Fruit fly (Drosophila melanogaster): Measurements from ENCODE around the gene ko.
A peak's percentile ranks its signal among the peaks of the same experiment; 100 is the strongest.

The ko gene

dm6 chr3L:21065212-21065902 is 65.6 kb downstream of the ko start, which contains the start of gene CG43072 (continued):
- TF ChIP-seq Rfx (GFP tag; IDR thresholded peaks at IDR 0.05) = no peak
- no peak for TF ChIP-seq Usf (GFP tag; optimal IDR thresholded peaks at IDR 0.05)
- TF ChIP-seq kah (GFP tag; optimal IDR thresholded peaks at IDR 0.05) = peak; percentile 13
- no peak for TF ChIP-seq CG4854 (GFP tag; optimal IDR thresholded peaks at IDR 0.05)
- no peak for TF ChIP-seq hb (GFP tag; IDR thresholded peaks at IDR 0.05; ENCODE audit: partially characterized antibody)
- no peak for TF ChIP-seq CG10654 (GFP tag; optimal IDR thresholded peaks at IDR 0.05)
- no peak for TF ChIP-seq HLH3B (GFP tag; IDR thresholded peaks at IDR 0.05)
- no peak for TF ChIP-seq ERR (GFP tag; optimal IDR thresholded peaks at IDR 0.05)
- peak; percentile 11 for TF ChIP-seq Dp (GFP tag; optimal IDR thresholded peaks at IDR 0.05)
- TF ChIP-seq CG12744 (GFP tag; optimal IDR thresholded peaks at IDR 0.05) = peak; percentile 10
- TF ChIP-seq CG10366 (GFP tag; IDR thresholded peaks at IDR 0.05) = no peak
- no peak for TF ChIP-seq dan (GFP tag; IDR thresholded peaks at IDR 0.05)
- TF ChIP-seq CG6175 (GFP tag; IDR thresholded peaks at IDR 0.05) = no peak
- no peak for TF ChIP-seq aop (GFP tag; IDR thresholded peaks at IDR 0.05)
- TF ChIP-seq CG6791 (GFP tag; IDR thresholded peaks at IDR 0.05; ENCODE audit: partially characterized antibody) = no peak
- no peak for TF ChIP-seq CG9437 (GFP tag; optimal IDR thresholded peaks at IDR 0.05)
- TF ChIP-seq Ada2b (GFP tag; IDR thresholded peaks at IDR 0.05) = no peak
- TF ChIP-seq MTF-1 (GFP tag; optimal IDR thresholded peaks at IDR 0.05; ENCODE audit: borderline replicate concordance) = peak; percentile 19
- TF ChIP-seq Gsc (GFP tag; IDR thresholded peaks at IDR 0.05) = no peak
- no peak for TF ChIP-seq CG4328 (GFP tag; optimal IDR thresholded peaks at IDR 0.05)
- TF ChIP-seq CG8089 (GFP tag; optimal IDR thresholded peaks at IDR 0.05) = no peak
- TF ChIP-seq eve (GFP tag; optimal IDR thresholded peaks at IDR 0.05) = no peak
- no peak for TF ChIP-seq CG18262 (tag; optimal IDR thresholded peaks at IDR 0.05)
- no peak for TF ChIP-seq CG2120 (GFP tag; optimal IDR thresholded peaks at IDR 0.05)
- TF ChIP-seq ac (GFP tag; optimal IDR thresholded peaks at IDR 0.05) = peak; percentile 19
- no peak for TF ChIP-seq CG9609 (GFP tag; optimal IDR thresholded peaks at IDR 0.05)
- TF ChIP-seq sna (GFP tag; IDR thresholded peaks at IDR 0.05; ENCODE audit: partially characterized antibody) = no peak
- TF ChIP-seq CG15011 (GFP tag; optimal IDR thresholded peaks at IDR 0.05) = no peak
- peak; percentile 2 for TF ChIP-seq CG10274 (GFP tag; optimal IDR thresholded peaks at IDR 0.05)
- no peak for TF ChIP-seq CG3163 (GFP tag; optimal IDR thresholded peaks at IDR 0.05)
- TF ChIP-seq bowl (GFP tag; IDR thresholded peaks at IDR 0.05) = no peak; the same call in 1 of the 2 replicates
- peak; percentile 64; the same call in 1 of the 2 replicates for TF ChIP-seq amos (GFP tag; IDR thresholded peaks at IDR 0.05; ENCODE audit: partially characterized antibody)
- TF ChIP-seq CG9797 (GFP tag; optimal IDR thresholded peaks at IDR 0.05) = no peak
- no peak for TF ChIP-seq H2.0 (GFP tag; IDR thresholded peaks at IDR 0.05)
- TF ChIP-seq CG15073 (GFP tag; optimal IDR thresholded peaks at IDR 0.05) = no peak
- no peak for TF ChIP-seq usp (GFP tag; optimal IDR thresholded peaks at IDR 0.05)
- no peak for TF ChIP-seq CG13424 (tag; optimal IDR thresholded peaks at IDR 0.05)
- TF ChIP-seq Gug (GFP tag; IDR thresholded peaks at IDR 0.05) = no peak
- TF ChIP-seq ato (GFP tag; IDR thresholded peaks at IDR 0.05; ENCODE audit: partially characterized antibody) = no peak
- TF ChIP-seq Lim3 (GFP tag; IDR thresholded peaks at IDR 0.05) = no peak
- no peak for TF ChIP-seq CG11085 (GFP tag; IDR thresholded peaks at IDR 0.05)
- TF ChIP-seq klu (GFP tag; IDR thresholded peaks at IDR 0.05) = no peak
- TF ChIP-seq tio (GFP tag; optimal IDR thresholded peaks at IDR 0.05) = no peak
- no peak for TF ChIP-seq CG12391 (tag; optimal IDR thresholded peaks at IDR 0.05)
- TF ChIP-seq Optix (GFP tag; IDR thresholded peaks at IDR 0.05) = no peak
- no peak for TF ChIP-seq Deaf1 (tag; optimal IDR thresholded peaks at IDR 0.05)
- TF ChIP-seq CG14860 (GFP tag; IDR thresholded peaks at IDR 0.05; ENCODE audit: partially characterized antibody) = no peak
- TF ChIP-seq zfh2 (GFP tag; optimal IDR thresholded peaks at IDR 0.05) = no peak
- TF ChIP-seq CG42726 (GFP tag; IDR thresholded peaks at IDR 0.05; ENCODE audit: partially characterized antibody) = no peak
- TF ChIP-seq CG7987 (GFP tag; optimal IDR thresholded peaks at IDR 0.05) = peak; percentile 14
- TF ChIP-seq Spps (tag; optimal IDR thresholded peaks at IDR 0.05) = no peak
